Fruit fly (Drosophila melanogaster) Kc167 (cell line): ENCODE results near the gene RpL14.

ENCODE experiments used
- Myc ChIP-seq: fragments of >200 bp; optimal IDR thresholded peaks from 2 replicates; lab custom pipeline; 2017; ENCODE audit warnings: missing external identifiers
- Sin3A ChIP-seq: fragments of >200 bp; optimal IDR thresholded peaks from 2 replicates; lab custom pipeline; 2018; ENCODE audit warnings: missing external identifiers
- insv ChIP-seq: fragments of >200 bp; optimal IDR thresholded peaks from 3 replicates; lab custom pipeline; 2018; ENCODE audit warnings: missing external identifiers
- psq ChIP-seq: fragments of >200 bp; optimal IDR thresholded peaks from 2 replicates; lab custom pipeline; 2017; ENCODE audit warnings: missing external identifiers
- ttk ChIP-seq: sonication (Bioruptor generic); optimal IDR thresholded peaks from 2 replicates; lab custom pipeline; 2017; ENCODE audit warnings: missing external identifiers

- TF ChIP-seq insv (lab: Kevin White, UChicago): no peak
- no peak for TF ChIP-seq psq (lab: Kevin White, UChicago)
- TF ChIP-seq Myc (lab: Kevin White, UChicago): no peak
- no peak for TF ChIP-seq Sin3A (lab: Kevin White, UChicago)
- TF ChIP-seq ttk (lab: Kevin White, UChicago): no peak
Measured at dm6 chr3L:8553125-8553524, 47.7 kb upstream of the RpL14 start.
